Fruit fly (Drosophila melanogaster) whole organism, pupa: ENCODE results near the gene Ziz.

Source experiments
- CG12605 ChIP-seq: fragments of 200-800 bp; sonication (Bioruptor generic); IDR thresholded peaks from 2 replicates; pipeline ENCODE4 v1.3.6; 2022; ENCODE audit warnings: missing biosample characterization, missing genetic modification characterization
- CG15710 ChIP-seq: fragments of 200-800 bp; sonication (Bioruptor generic); optimal IDR thresholded peaks from 2 replicates; lab custom pipeline; 2018; ENCODE audit warnings: missing biosample characterization, mild to moderate bottlenecking, missing genetic modification characterization, moderate library complexity
- CG34367 ChIP-seq: fragments of 200-800 bp; sonication (Bioruptor generic); optimal IDR thresholded peaks from 2 replicates; lab custom pipeline; 2018; ENCODE audit warnings: missing biosample characterization, mild to moderate bottlenecking, missing genetic modification characterization
- CG8159 ChIP-seq: fragments of 200-800 bp; sonication (Bioruptor generic); optimal IDR thresholded peaks from 3 replicates; lab custom pipeline; 2018; ENCODE audit warnings: missing biosample characterization, mild to moderate bottlenecking, missing genetic modification characterization, moderate library complexity
- CG8301 ChIP-seq: fragments of 200-800 bp; sonication (Bioruptor generic); optimal IDR thresholded peaks from 2 replicates; lab custom pipeline; 2018; ENCODE audit warnings: missing biosample characterization, mild to moderate bottlenecking, missing genetic modification characterization
- EcR ChIP-seq: fragments of 200-800 bp; sonication (Bioruptor generic); optimal IDR thresholded peaks from 3 replicates; lab custom pipeline; 2019; ENCODE audit warnings: missing biosample characterization, missing genetic modification characterization, mild to moderate bottlenecking, moderate library complexity, missing genetic modification reagents
- Pif1A ChIP-seq: fragments of 200-800 bp; sonication (Bioruptor generic); optimal IDR thresholded peaks from 3 replicates; lab custom pipeline; 2016; ENCODE audit warnings: missing biosample characterization, missing genetic modification characterization
- gl ChIP-seq: fragments of 200-800 bp; sonication (Bioruptor generic); optimal IDR thresholded peaks from 2 replicates; lab custom pipeline; 2018; ENCODE audit warnings: missing biosample characterization, mild to moderate bottlenecking, missing genetic modification characterization
- rn ChIP-seq: fragments of 200-800 bp; sonication (Bioruptor generic); IDR thresholded peaks from 2 replicates; pipeline ENCODE4 v1.3.6; 2022; ENCODE audit warnings: missing biosample characterization, missing genetic modification characterization

dm6 chr2L:7505976-7506375, 9.9 kb upstream of the Ziz start:
- TF ChIP-seq CG8159 (tag; lab: Kevin White, UChicago): peak; percentile 45
- no peak for TF ChIP-seq CG12605 (GFP tag; lab: Robert Waterston, UW)
- no peak for TF ChIP-seq gl (tag; lab: Kevin White, UChicago)
- no peak for TF ChIP-seq EcR
- no peak for TF ChIP-seq rn (GFP tag; lab: Robert Waterston, UW)
- TF ChIP-seq CG34367: no peak
- TF ChIP-seq Pif1A (GFP tag; lab: Kevin White, UChicago): no peak
- no peak for TF ChIP-seq CG15710 (tag; lab: Kevin White, UChicago)
- peak; percentile 13 for TF ChIP-seq CG8301
